Worm (Caenorhabditis elegans) whole organism, L4 larva: ENCODE results near the gene anoh-1.

Experiments
- arid-1 ChIP-seq: fragments of 200-800 bp; sonication (Bioruptor generic); conservative IDR thresholded peaks from 2 replicates; pipeline ENCODE4 v1.3.6; 2022; ENCODE audit warnings: missing genetic modification reagents, missing genetic modification characterization, missing compliant biosample characterization
- ceh-62 ChIP-seq: sonication (generic microtip); optimal IDR thresholded peaks from 2 replicates; lab custom pipeline; 2017; ENCODE audit warnings: missing biosample characterization, missing genetic modification characterization
- egl-43 ChIP-seq: fragments of 200-800 bp; sonication (Bioruptor generic); IDR thresholded peaks from 2 replicates; pipeline ENCODE4 v1.3.6; 2022; ENCODE audit warnings: missing genetic modification reagents, missing genetic modification characterization, missing compliant biosample characterization
- fos-1 ChIP-seq: fragments of 150-350 bp; optimal IDR thresholded peaks from 2 replicates; lab custom pipeline; 2014; ENCODE audit warnings: missing biosample characterization, missing genetic modification characterization
- jun-1 ChIP-seq: fragments of 150-350 bp; optimal IDR thresholded peaks from 2 replicates; lab custom pipeline; 2014; ENCODE audit warnings: missing biosample characterization, missing genetic modification reagents, missing genetic modification characterization
- lin-38 ChIP-seq: fragments of 200-800 bp; sonication (Bioruptor generic); IDR thresholded peaks from 2 replicates; pipeline ENCODE4 v1.3.6; 2022; ENCODE audit warnings: missing genetic modification reagents, missing genetic modification characterization, missing compliant biosample characterization
- nhr-10 ChIP-seq: fragments of 150-350 bp; optimal IDR thresholded peaks from 2 replicates; lab custom pipeline; 2014; ENCODE audit warnings: missing biosample characterization, missing genetic modification characterization
- nhr-6 ChIP-seq: fragments of 150-350 bp; optimal IDR thresholded peaks from 2 replicates; lab custom pipeline; 2014; ENCODE audit warnings: missing biosample characterization, missing genetic modification characterization
- nhr-77 ChIP-seq: fragments of 150-350 bp; optimal IDR thresholded peaks from 2 replicates; lab custom pipeline; 2014; ENCODE audit warnings: missing biosample characterization, missing genetic modification characterization
- pha-4 ChIP-seq, 2 experiments: fragments of 150-350 bp in 1 of 2; fragments of 200-800 bp in 1 of 2; sonication (Bioruptor generic) in 1 of 2; IDR thresholded peaks in 1 of 2; optimal IDR thresholded peaks in 1 of 2; 2 replicates each; pipeline versions ENCODE4 v1.3.6 to Lab custom; 2014 to 2022; ENCODE audit warnings: missing genetic modification characterization in 2 of 2, missing genetic modification reagents in 2 of 2, missing biosample characterization in 1 of 2, missing compliant biosample characterization in 1 of 2
- pqm-1 ChIP-seq: sonication (generic microtip); optimal IDR thresholded peaks from 2 replicates; lab custom pipeline; 2017; ENCODE audit warnings: missing biosample characterization, missing genetic modification characterization
- unc-39 ChIP-seq: sonication (generic microtip); optimal IDR thresholded peaks from 2 replicates; lab custom pipeline; 2017; ENCODE audit warnings: missing biosample characterization, missing genetic modification characterization
- ztf-11 ChIP-seq: fragments of 150-350 bp; optimal IDR thresholded peaks from 2 replicates; lab custom pipeline; 2014; ENCODE audit warnings: missing biosample characterization, missing genetic modification characterization

DNA sequence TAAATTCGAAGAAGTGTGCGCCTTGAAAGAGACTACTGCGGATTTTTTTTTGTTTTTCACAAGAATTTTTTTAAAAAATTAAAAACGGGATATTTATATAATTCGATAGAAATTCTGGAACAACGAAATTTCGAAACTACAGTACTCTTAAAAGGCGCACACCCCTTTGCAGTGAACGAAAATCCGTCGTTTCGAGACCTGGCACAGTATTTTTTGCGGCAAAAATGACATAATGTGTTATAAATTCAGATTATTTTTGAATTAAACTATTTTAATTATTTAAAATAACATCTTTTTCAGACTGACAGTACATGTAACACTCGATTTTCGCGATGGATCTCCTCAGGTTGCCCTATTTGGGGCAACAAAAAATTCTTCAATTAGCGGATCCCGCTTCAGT, 16.6 kb downstream of the anoh-1 start, which contains the start of gene F56A8.4:
- TF ChIP-seq nhr-10 (tag; lab: Kevin White, UChicago) (no peak), egl-43 (GFP tag; lab: Robert Waterston, UW) (no peak), nhr-6 (tag; lab: Kevin White, UChicago) (no peak), ztf-11 (tag; lab: Kevin White, UChicago) (no peak), lin-38 (no peak), nhr-77 (no peak), ceh-62 (tag; lab: Kevin White, UChicago) (no peak), arid-1 (no peak), unc-39 (no peak), pqm-1 (tag; lab: Kevin White, UChicago) (no peak), pha-4 (GFP tag; IDR thresholded peaks at IDR 0.05; lab: Robert Waterston, UW) (no peak), pha-4 (tag; optimal IDR thresholded peaks at IDR 0.05; lab: Kevin White, UChicago) (no peak), fos-1 (no peak), jun-1 (no peak)
